Worm (Caenorhabditis elegans) whole organism, L3 larva: ENCODE results near the gene sra-9.

ENCODE experiments used
- nhr-12 ChIP-seq: fragments of 150-350 bp; optimal IDR thresholded peaks from 2 replicates; lab custom pipeline; 2014; ENCODE audit warnings: missing biosample characterization, missing genetic modification characterization
- ztf-4 ChIP-seq: fragments of 150-350 bp; optimal IDR thresholded peaks from 2 replicates; lab custom pipeline; 2014; ENCODE audit warnings: missing biosample characterization, missing genetic modification characterization

DNA sequence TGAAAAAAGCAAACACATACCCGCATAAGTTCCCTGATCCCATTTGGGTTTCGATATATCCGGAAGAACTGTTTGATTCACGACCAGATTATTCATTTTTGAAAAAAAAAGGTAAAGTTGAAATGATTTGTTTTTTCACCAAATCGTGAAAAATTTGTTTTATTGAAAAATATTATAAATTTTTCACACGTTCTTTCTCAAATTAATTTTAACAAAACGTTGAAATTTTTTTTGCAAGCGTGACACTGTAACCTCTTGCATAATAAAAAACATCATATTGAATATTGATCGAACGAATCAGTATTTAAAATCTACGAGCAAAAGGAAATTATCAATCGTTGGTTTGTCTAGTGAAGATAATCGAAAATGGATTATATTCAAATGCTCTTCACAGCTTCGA, 13.3 kb upstream of the sra-9 start, which contains the start of the genes sfxn-1.1 and AH6.3:
- TF ChIP-seq ztf-4 (tag; lab: Kevin White, UChicago) (no peak), nhr-12 (tag; lab: Kevin White, UChicago) (no peak)
